Fruit fly (Drosophila melanogaster) whole organism, embryonic: ENCODE measurements around the gene haf.
A peak's percentile ranks its signal among the peaks of the same experiment; 100 is the strongest.

Experiments used
- ATbp ChIP-seq: fragments of 200-800 bp; sonication (Bioruptor generic); optimal IDR thresholded peaks from 2 replicates; lab custom pipeline; 2017; ENCODE audit warnings: missing biosample characterization, mild to moderate bottlenecking, missing genetic modification characterization, missing genetic modification reagents
- Awh ChIP-seq: fragments of 200-800 bp; sonication (Bioruptor generic); IDR thresholded peaks from 2 replicates; pipeline ENCODE4, ENCODE4 v1.3.6; 2022; ENCODE audit warnings: missing biosample characterization, missing genetic modification characterization
- CG10321 ChIP-seq: fragments of 200-800 bp; sonication (Bioruptor generic); IDR thresholded peaks from 2 replicates; pipeline ENCODE4 v1.3.6; 2022; ENCODE audit warnings: missing biosample characterization, missing genetic modification characterization
- CG11504 ChIP-seq: fragments of 200-800 bp; sonication (Bioruptor generic); optimal IDR thresholded peaks from 3 replicates; lab custom pipeline; 2019; ENCODE audit warnings: missing biosample characterization, mild to moderate bottlenecking, missing genetic modification characterization, moderate library complexity
- CG14014 ChIP-seq: fragments of 200-800 bp; sonication (Bioruptor generic); IDR thresholded peaks from 2 replicates; pipeline ENCODE4 v1.3.6; 2022; ENCODE audit warnings: missing biosample characterization, missing genetic modification characterization
- CG14860 ChIP-seq: fragments of 200-800 bp; sonication (Bioruptor generic); IDR thresholded peaks from 3 replicates; pipeline ENCODE4 v1.3.6; 2022; ENCODE audit warnings: missing biosample characterization, missing genetic modification characterization; ENCODE audit not compliant: partially characterized antibody
- CG15269 ChIP-seq: fragments of 200-800 bp; sonication (Bioruptor generic); optimal IDR thresholded peaks from 2 replicates; lab custom pipeline; 2018; ENCODE audit warnings: missing biosample characterization, mild to moderate bottlenecking, missing genetic modification characterization, moderate library complexity
- CG15514 ChIP-seq: fragments of 200-800 bp; sonication (Bioruptor generic); optimal IDR thresholded peaks from 3 replicates; lab custom pipeline; 2017; ENCODE audit warnings: missing biosample characterization, missing genetic modification characterization, mild to moderate bottlenecking, moderate library complexity, missing genetic modification reagents
- CG17328 ChIP-seq: fragments of 200-800 bp; sonication (Bioruptor generic); IDR thresholded peaks from 2 replicates; pipeline ENCODE4 v1.3.6; 2022; ENCODE audit warnings: missing biosample characterization, missing genetic modification characterization
- CG17802 ChIP-seq: fragments of 200-800 bp; sonication (Bioruptor generic); optimal IDR thresholded peaks from 2 replicates; lab custom pipeline; 2018; ENCODE audit warnings: missing biosample characterization, mild to moderate bottlenecking, missing genetic modification characterization, moderate library complexity
- CG1792 ChIP-seq: fragments of 200-800 bp; sonication (Bioruptor generic); optimal IDR thresholded peaks from 2 replicates; lab custom pipeline; 2016; ENCODE audit warnings: missing biosample characterization, missing genetic modification characterization
- CG18262 ChIP-seq: fragments of 200-800 bp; optimal IDR thresholded peaks from 3 replicates; lab custom pipeline; 2019; ENCODE audit warnings: missing biosample characterization, mild to moderate bottlenecking, missing genetic modification characterization, moderate library complexity
- CG18599 ChIP-seq: fragments of 200-800 bp; sonication (Bioruptor generic); optimal IDR thresholded peaks from 3 replicates; lab custom pipeline; 2017; ENCODE audit warnings: missing biosample characterization, missing genetic modification characterization, mild to moderate bottlenecking, moderate library complexity, missing genetic modification reagents
- CG2202 ChIP-seq: fragments of 200-800 bp; sonication (Bioruptor generic); optimal IDR thresholded peaks from 2 replicates; lab custom pipeline; 2018; ENCODE audit warnings: missing biosample characterization, mild to moderate bottlenecking, missing genetic modification characterization
- CG2889 ChIP-seq: fragments of 200-800 bp; sonication (Bioruptor generic); IDR thresholded peaks from 3 replicates; pipeline ENCODE4 v1.3.6; 2022; ENCODE audit warnings: missing biosample characterization, missing genetic modification characterization
- CG3065 ChIP-seq: fragments of 200-800 bp; sonication (Bioruptor generic); optimal IDR thresholded peaks from 2 replicates; lab custom pipeline; 2016; ENCODE audit warnings: missing biosample characterization, missing genetic modification characterization
- CG32532 ChIP-seq: fragments of 200-800 bp; sonication (Bioruptor generic); IDR thresholded peaks from 2 replicates; pipeline ENCODE4 v1.3.6; 2022; ENCODE audit warnings: missing biosample characterization, missing genetic modification characterization
- CG3281 ChIP-seq: fragments of 200-800 bp; sonication (Bioruptor generic); optimal IDR thresholded peaks from 3 replicates; lab custom pipeline; 2017; ENCODE audit warnings: missing biosample characterization, mild to moderate bottlenecking, missing genetic modification characterization
- CG7745 ChIP-seq: fragments of 200-800 bp; sonication (Bioruptor generic); optimal IDR thresholded peaks from 2 replicates; lab custom pipeline; 2018; ENCODE audit warnings: missing biosample characterization, mild to moderate bottlenecking, missing genetic modification characterization, moderate library complexity
- CG7987 ChIP-seq: fragments of 200-800 bp; sonication (Bioruptor generic); optimal IDR thresholded peaks from 2 replicates; lab custom pipeline; 2018; ENCODE audit warnings: missing biosample characterization, mild to moderate bottlenecking, missing genetic modification characterization, moderate library complexity
- CoRest ChIP-seq: fragments of 200-800 bp; sonication (Bioruptor generic); optimal IDR thresholded peaks from 3 replicates; lab custom pipeline; 2018; ENCODE audit warnings: missing biosample characterization, mild to moderate bottlenecking, missing genetic modification characterization, moderate library complexity
- Eip74EF ChIP-seq, 2 experiments: fragments of 200-800 bp in 1 of 2; fragments of >200 bp in 1 of 2; sonication (Bioruptor generic) in 1 of 2; optimal IDR thresholded peaks; 2 replicates each; lab custom pipeline; 2017 to 2019; ENCODE audit warnings: missing biosample characterization in 2 of 2, missing genetic modification characterization in 2 of 2, mild to moderate bottlenecking in 1 of 2, moderate library complexity in 1 of 2
- Ets97D ChIP-seq: fragments of 200-800 bp; sonication (Bioruptor generic); optimal IDR thresholded peaks from 3 replicates; lab custom pipeline; 2016; ENCODE audit warnings: missing biosample characterization, missing genetic modification characterization
- Gsc ChIP-seq: fragments of 200-800 bp; sonication (Bioruptor generic); IDR thresholded peaks from 2 replicates; pipeline ENCODE4 v1.3.6; 2022; ENCODE audit warnings: missing biosample characterization, missing genetic modification characterization
- YL-1 ChIP-seq: fragments of 200-800 bp; sonication (Bioruptor generic); optimal IDR thresholded peaks from 3 replicates; lab custom pipeline; 2017; ENCODE audit warnings: missing biosample characterization, mild to moderate bottlenecking, missing genetic modification characterization
- al ChIP-seq: fragments of 200-800 bp; sonication (Bioruptor generic); IDR thresholded peaks from 2 replicates; pipeline ENCODE4 v1.3.6; 2022; ENCODE audit warnings: missing biosample characterization, missing genetic modification characterization
- br ChIP-seq: fragments of >200 bp; optimal IDR thresholded peaks from 2 replicates; lab custom pipeline; 2017
- cas ChIP-seq: fragments of 200-800 bp; sonication (Bioruptor generic); IDR thresholded peaks from 2 replicates; pipeline ENCODE4 v1.3.6; 2022; ENCODE audit warnings: missing biosample characterization, missing genetic modification characterization
- chm ChIP-seq: fragments of 200-800 bp; sonication (Bioruptor generic); IDR thresholded peaks from 2 replicates; pipeline ENCODE4 v1.3.6; 2022; ENCODE audit warnings: missing biosample characterization, missing genetic modification characterization
- chn ChIP-seq: fragments of 200-800 bp; sonication (Bioruptor generic); optimal IDR thresholded peaks from 2 replicates; lab custom pipeline; 2016; ENCODE audit warnings: missing biosample characterization, missing genetic modification characterization
- croc ChIP-seq: fragments of 200-800 bp; sonication (Bioruptor generic); conservative IDR thresholded peaks from 3 replicates; pipeline ENCODE4 v1.3.6; 2022; ENCODE audit warnings: missing biosample characterization, missing genetic modification characterization
- crp ChIP-seq, 2 experiments: fragments of 200-800 bp; sonication (Bioruptor generic); optimal IDR thresholded peaks; 2 replicates in 1 of 2; 3 replicates in 1 of 2; lab custom pipeline; 2017; ENCODE audit warnings: missing biosample characterization in 2 of 2, missing genetic modification characterization in 2 of 2, mild to moderate bottlenecking in 1 of 2, moderate library complexity in 1 of 2
- fd102C ChIP-seq: fragments of 200-800 bp; sonication (Bioruptor generic); optimal IDR thresholded peaks from 2 replicates; lab custom pipeline; 2018; ENCODE audit warnings: missing biosample characterization, mild to moderate bottlenecking, missing genetic modification characterization, moderate library complexity
- gce ChIP-seq: fragments of 200-800 bp; sonication (Bioruptor generic); IDR thresholded peaks from 3 replicates; pipeline ENCODE4 v1.3.6; 2022; ENCODE audit warnings: missing biosample characterization, missing genetic modification characterization
- gem ChIP-seq: fragments of 200-800 bp; sonication (Bioruptor generic); optimal IDR thresholded peaks from 2 replicates; lab custom pipeline; 2019; ENCODE audit warnings: missing biosample characterization, mild to moderate bottlenecking, missing genetic modification characterization, moderate library complexity
- insv ChIP-seq, 2 experiments: fragments of 200-800 bp; sonication (Bioruptor generic); optimal IDR thresholded peaks; 3 replicates each; lab custom pipeline; 2016 to 2018; ENCODE audit warnings: missing biosample characterization in 2 of 2, missing genetic modification characterization in 2 of 2
- luna ChIP-seq: fragments of 200-800 bp; sonication (Bioruptor generic); optimal IDR thresholded peaks from 2 replicates; lab custom pipeline; 2016; ENCODE audit warnings: missing biosample characterization, missing genetic modification characterization
- oc ChIP-seq: fragments of 200-800 bp; sonication (Bioruptor generic); optimal IDR thresholded peaks from 2 replicates; lab custom pipeline; 2018; ENCODE audit warnings: missing biosample characterization, mild to moderate bottlenecking, missing genetic modification characterization, moderate library complexity
- pb ChIP-seq: fragments of 200-800 bp; sonication (Bioruptor generic); optimal IDR thresholded peaks from 3 replicates; lab custom pipeline; 2016; ENCODE audit warnings: missing biosample characterization, missing genetic modification characterization
- phol ChIP-seq: fragments of 200-800 bp; sonication (Bioruptor generic); optimal IDR thresholded peaks from 3 replicates; lab custom pipeline; 2018; ENCODE audit warnings: missing biosample characterization, mild to moderate bottlenecking, missing genetic modification characterization, moderate library complexity
- pnt ChIP-seq: fragments of 200-800 bp; sonication (Bioruptor generic); optimal IDR thresholded peaks from 3 replicates; lab custom pipeline; 2016; ENCODE audit warnings: missing biosample characterization, missing genetic modification characterization
- pzg ChIP-seq: fragments of 200-800 bp; sonication (Bioruptor generic); optimal IDR thresholded peaks from 3 replicates; lab custom pipeline; 2018; ENCODE audit warnings: missing biosample characterization, mild to moderate bottlenecking, missing genetic modification characterization, moderate library complexity
- sc ChIP-seq, 3 experiments: fragments of >200 bp in 2 of 3; fragments of 200-800 bp in 1 of 3; sonication (Bioruptor generic) in 1 of 3; optimal IDR thresholded peaks; 2 replicates in 2 of 3; 3 replicates in 1 of 3; lab custom pipeline; 2017; ENCODE audit warnings: mild to moderate bottlenecking in 1 of 3, missing biosample characterization in 1 of 3, missing genetic modification characterization in 1 of 3, missing genetic modification reagents in 1 of 3
- slp2 ChIP-seq: fragments of 200-800 bp; sonication (Bioruptor generic); optimal IDR thresholded peaks from 2 replicates; lab custom pipeline; 2016; ENCODE audit warnings: missing biosample characterization, missing genetic modification characterization
- sqz ChIP-seq: fragments of 200-800 bp; sonication (Bioruptor generic); optimal IDR thresholded peaks from 3 replicates; lab custom pipeline; 2018; ENCODE audit warnings: missing biosample characterization, mild to moderate bottlenecking, missing genetic modification characterization
- sr ChIP-seq: fragments of 200-800 bp; sonication (Bioruptor generic); IDR thresholded peaks from 3 replicates; pipeline ENCODE4 v1.3.6; 2022; ENCODE audit warnings: missing biosample characterization, missing genetic modification characterization
- tio ChIP-seq: fragments of 200-800 bp; sonication (Bioruptor generic); optimal IDR thresholded peaks from 2 replicates; lab custom pipeline; 2017; ENCODE audit warnings: missing biosample characterization, missing genetic modification characterization, inconsistent platforms
- unpg ChIP-seq: fragments of 200-800 bp; sonication (Bioruptor generic); optimal IDR thresholded peaks from 3 replicates; lab custom pipeline; 2018; ENCODE audit warnings: missing biosample characterization, mild to moderate bottlenecking, missing genetic modification characterization, moderate library complexity
- wdn ChIP-seq: fragments of 200-800 bp; sonication (Bioruptor generic); IDR thresholded peaks from 2 replicates; pipeline ENCODE4 v1.3.6; 2022; ENCODE audit warnings: missing biosample characterization, missing genetic modification characterization
- zen ChIP-seq: fragments of 200-800 bp; sonication (Bioruptor generic); optimal IDR thresholded peaks from 3 replicates; lab custom pipeline; 2018; ENCODE audit warnings: missing biosample characterization, mild to moderate bottlenecking, missing genetic modification characterization, moderate library complexity
- zf30C ChIP-seq: fragments of 200-800 bp; sonication (Bioruptor generic); optimal IDR thresholded peaks from 3 replicates; lab custom pipeline; 2018; ENCODE audit warnings: missing biosample characterization, mild to moderate bottlenecking, missing genetic modification characterization

Gene haf

DNA sequence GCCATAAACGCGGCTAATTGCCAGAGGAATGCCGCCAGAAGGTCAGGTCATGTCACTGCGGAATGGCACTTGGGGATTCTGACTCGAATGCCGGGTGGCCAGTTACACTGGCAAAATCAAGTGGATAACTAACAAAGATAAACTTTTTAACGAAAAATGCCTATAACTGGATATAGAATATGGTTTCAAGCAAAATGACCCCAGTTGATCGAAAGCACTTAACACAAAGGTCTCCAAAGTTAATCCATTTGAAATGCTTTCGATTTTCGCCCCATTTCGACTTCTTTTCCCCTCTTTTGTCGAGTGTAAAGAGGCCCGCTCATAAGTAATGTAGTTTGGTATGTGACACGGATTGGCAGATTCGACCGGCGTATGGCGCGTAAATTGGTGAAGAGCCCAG is 13.7 kb downstream of the haf start:
- TF ChIP-seq crp (GFP tag; optimal IDR thresholded peaks at IDR 0.05; lab: Kevin White, UChicago): no peak
- TF ChIP-seq CG14014 (GFP tag; lab: Robert Waterston, UW): no peak
- no peak for TF ChIP-seq pb (GFP tag; lab: Kevin White, UChicago)
- peak; percentile 13 for TF ChIP-seq CG18599 (GFP tag; lab: Kevin White, UChicago)
- TF ChIP-seq CG3281 (GFP tag; lab: Kevin White, UChicago): no peak
- no peak for TF ChIP-seq Ets97D (GFP tag; lab: Kevin White, UChicago)
- peak; percentile 53 for TF ChIP-seq CG11504 (tag; lab: Kevin White, UChicago)
- TF ChIP-seq pzg (GFP tag; lab: Kevin White, UChicago): no peak
- TF ChIP-seq CoRest (tag; lab: Kevin White, UChicago): peak; percentile 15
- TF ChIP-seq br (lab: Kevin White, UChicago): no peak
- no peak for TF ChIP-seq sqz (GFP tag; lab: Kevin White, UChicago)
- no peak for TF ChIP-seq CG7987 (GFP tag; lab: Kevin White, UChicago)
- no peak for TF ChIP-seq ATbp (GFP tag; lab: Kevin White, UChicago)
- TF ChIP-seq wdn (GFP tag; lab: Robert Waterston, UW): no peak
- no peak for TF ChIP-seq CG2889
- no peak for TF ChIP-seq YL-1 (GFP tag; lab: Kevin White, UChicago)
- TF ChIP-seq CG15269: no peak
- TF ChIP-seq CG3065 (GFP tag; lab: Kevin White, UChicago): no peak
- no peak for TF ChIP-seq Awh (GFP tag; lab: Robert Waterston, UW)
- TF ChIP-seq CG2202 (tag; lab: Kevin White, UChicago): no peak
- peak; percentile 43 for TF ChIP-seq gem (tag; lab: Kevin White, UChicago)
- TF ChIP-seq sc (optimal IDR thresholded peaks at IDR 0.05; lab: Kevin White, UChicago): no peak
- TF ChIP-seq sc (GFP tag; optimal IDR thresholded peaks at IDR 0.05; lab: Kevin White, UChicago): no peak
- no peak for TF ChIP-seq CG17802 (tag; lab: Kevin White, UChicago)
- TF ChIP-seq CG32532 (GFP tag; lab: Robert Waterston, UW): peak; percentile 11; the same call in 1 of the 2 replicates
- no peak for TF ChIP-seq Gsc (GFP tag; lab: Robert Waterston, UW)
- no peak for TF ChIP-seq fd102C
- no peak for TF ChIP-seq zf30C (GFP tag; lab: Kevin White, UChicago)
- TF ChIP-seq chn: no peak
- TF ChIP-seq sr (GFP tag; lab: Robert Waterston, UW): no peak
- no peak for TF ChIP-seq CG7745
- no peak for TF ChIP-seq gce
- TF ChIP-seq luna: no peak
- peak; percentile 19; the same call in 1 of the 2 replicates for TF ChIP-seq CG17328 (GFP tag; lab: Robert Waterston, UW)
- no peak for TF ChIP-seq slp2 (GFP tag; lab: Kevin White, UChicago)
- TF ChIP-seq phol: peak; percentile 14
- TF ChIP-seq chm: no peak
- peak; percentile 7 for TF ChIP-seq unpg (GFP tag; lab: Kevin White, UChicago)
- no peak for TF ChIP-seq zen (tag; lab: Kevin White, UChicago)
- no peak for TF ChIP-seq pnt (GFP tag; lab: Kevin White, UChicago)
- TF ChIP-seq CG1792: no peak
- no peak for TF ChIP-seq tio (GFP tag; lab: Kevin White, UChicago)
- TF ChIP-seq CG18262 (tag; lab: Kevin White, UChicago): no peak
- TF ChIP-seq CG10321: no peak
- no peak for TF ChIP-seq croc (GFP tag; lab: Robert Waterston, UW)
- no peak for TF ChIP-seq al (GFP tag; lab: Robert Waterston, UW)
- no peak for TF ChIP-seq oc (tag; lab: Kevin White, UChicago)
- TF ChIP-seq CG15514 (GFP tag; lab: Kevin White, UChicago): no peak
- no peak for TF ChIP-seq CG14860 (GFP tag; lab: Robert Waterston, UW)
- TF ChIP-seq cas (GFP tag; lab: Robert Waterston, UW): no peak
- no peak for TF ChIP-seq insv (GFP tag; optimal IDR thresholded peaks at IDR 0.05; lab: Kevin White, UChicago)
- no peak for TF ChIP-seq Eip74EF (GFP tag; optimal IDR thresholded peaks at IDR 0.05; lab: Kevin White, UChicago)
